Worm (Caenorhabditis elegans) whole organism, young adult: ENCODE data around the gene F19C6.2.

ENCODE experiments used
- B0261.1 ChIP-seq: sonication (generic microtip); optimal IDR thresholded peaks from 2 replicates; lab custom pipeline; 2016; ENCODE audit warnings: mild to moderate bottlenecking, missing genetic modification characterization, moderate library complexity, missing compliant biosample characterization
- F23B12.7 ChIP-seq: sonication (generic microtip); optimal IDR thresholded peaks from 2 replicates; lab custom pipeline; 2017; ENCODE audit warnings: missing genetic modification characterization, mild to moderate bottlenecking, missing compliant biosample characterization, antibody characterized with exemption, moderate library complexity; ENCODE audit not compliant: insufficient read depth
- F39B2.1 ChIP-seq: fragments of 200-800 bp; sonication (Bioruptor generic); IDR thresholded peaks from 2 replicates; pipeline ENCODE4 v1.3.6; 2022; ENCODE audit warnings: missing genetic modification reagents, missing genetic modification characterization, missing compliant biosample characterization
- K11D2.4 ChIP-seq: fragments of 200-800 bp; sonication (Bioruptor generic); IDR thresholded peaks from 2 replicates; pipeline ENCODE4 v1.3.6; 2022; ENCODE audit warnings: missing genetic modification reagents, missing genetic modification characterization, missing compliant biosample characterization
- Y53G8AR.9 ChIP-seq: fragments of 200-800 bp; sonication (Bioruptor generic); conservative IDR thresholded peaks from 2 replicates; pipeline ENCODE4 v1.3.6; 2022; ENCODE audit warnings: missing genetic modification reagents, missing genetic modification characterization, missing compliant biosample characterization
- ZK185.1 ChIP-seq: sonication (generic microtip); optimal IDR thresholded peaks from 2 replicates; lab custom pipeline; 2016; ENCODE audit warnings: mild to moderate bottlenecking, missing genetic modification characterization, missing compliant biosample characterization; ENCODE audit not compliant: poor library complexity, severe bottlenecking
- atf-7 ChIP-seq: sonication (generic microtip); optimal IDR thresholded peaks from 2 replicates; lab custom pipeline; 2017; ENCODE audit warnings: mild to moderate bottlenecking, missing genetic modification characterization, missing compliant biosample characterization
- bed-2 ChIP-seq: fragments of 200-800 bp; sonication (Bioruptor generic); IDR thresholded peaks from 2 replicates; pipeline ENCODE4 v1.3.6; 2022; ENCODE audit warnings: missing genetic modification reagents, missing genetic modification characterization, missing compliant biosample characterization
- ceh-100 ChIP-seq: fragments of 200-800 bp; sonication (Bioruptor generic); IDR thresholded peaks from 2 replicates; pipeline ENCODE4 v1.3.6; 2022; ENCODE audit warnings: missing genetic modification reagents, missing genetic modification characterization, missing compliant biosample characterization
- ceh-91 ChIP-seq: fragments of 200-800 bp; sonication (Bioruptor generic); IDR thresholded peaks from 2 replicates; pipeline ENCODE4 v1.3.6; 2022; ENCODE audit warnings: missing genetic modification reagents, missing genetic modification characterization, missing compliant biosample characterization
- chd-7 ChIP-seq: sonication (generic microtip); optimal IDR thresholded peaks from 2 replicates; lab custom pipeline; 2016; ENCODE audit warnings: mild to moderate bottlenecking, missing genetic modification characterization, moderate library complexity, missing compliant biosample characterization
- die-1 ChIP-seq: sonication (generic microtip); optimal IDR thresholded peaks from 2 replicates; lab custom pipeline; 2016; ENCODE audit warnings: missing genotype, mild to moderate bottlenecking, missing genetic modification characterization, missing compliant biosample characterization
- dox-1 ChIP-seq: fragments of 200-800 bp; sonication (Bioruptor generic); IDR thresholded peaks from 2 replicates; pipeline ENCODE4 v1.3.6; 2022; ENCODE audit warnings: missing genetic modification reagents, missing genetic modification characterization, missing compliant biosample characterization
- egl-44 ChIP-seq: fragments of 200-800 bp; sonication (Bioruptor generic); IDR thresholded peaks from 2 replicates; pipeline ENCODE4 v1.3.6; 2022; ENCODE audit warnings: missing genetic modification reagents, missing genetic modification characterization, missing compliant biosample characterization
- ets-4 ChIP-seq: fragments of 200-800 bp; sonication (Bioruptor generic); optimal IDR thresholded peaks from 2 replicates; lab custom pipeline; 2018; ENCODE audit warnings: mild to moderate bottlenecking, missing genetic modification characterization, missing compliant biosample characterization
- gei-17 ChIP-seq: fragments of 200-800 bp; sonication (Bioruptor generic); optimal IDR thresholded peaks from 2 replicates; lab custom pipeline; 2018; ENCODE audit warnings: mild to moderate bottlenecking, missing genetic modification characterization, missing compliant biosample characterization
- him-1 ChIP-seq: sonication (generic microtip); optimal IDR thresholded peaks from 2 replicates; lab custom pipeline; 2016; ENCODE audit warnings: missing genotype, missing genetic modification reagents, missing genetic modification characterization, missing compliant biosample characterization
- hlh-12 ChIP-seq: sonication (generic microtip); optimal IDR thresholded peaks from 2 replicates; lab custom pipeline; 2016; ENCODE audit warnings: missing genetic modification characterization, missing compliant biosample characterization
- hmg-1.2 ChIP-seq: fragments of 200-800 bp; sonication (Bioruptor generic); IDR thresholded peaks from 2 replicates; pipeline ENCODE4 v1.3.6; 2022; ENCODE audit warnings: missing genetic modification reagents, missing genetic modification characterization, missing compliant biosample characterization
- hmg-20 ChIP-seq: fragments of 200-800 bp; sonication (Bioruptor generic); IDR thresholded peaks from 2 replicates; pipeline ENCODE4 v1.3.6; 2022; ENCODE audit warnings: missing genetic modification reagents, missing genetic modification characterization, missing compliant biosample characterization
- hrde-1 ChIP-seq: sonication (generic microtip); optimal IDR thresholded peaks from 2 replicates; lab custom pipeline; 2016; ENCODE audit warnings: missing genetic modification characterization, mild to moderate bottlenecking, missing compliant biosample characterization, moderate library complexity, missing genotype, missing genetic modification reagents, borderline replicate concordance
- lin-26 ChIP-seq: fragments of 200-800 bp; sonication (Bioruptor generic); IDR thresholded peaks from 2 replicates; pipeline ENCODE4 v1.3.6; 2022; ENCODE audit warnings: missing genetic modification reagents, missing genetic modification characterization, missing compliant biosample characterization
- lin-40 ChIP-seq: sonication (generic microtip); optimal IDR thresholded peaks from 2 replicates; lab custom pipeline; 2016; ENCODE audit warnings: missing genetic modification characterization, mild to moderate bottlenecking, missing compliant biosample characterization, missing genotype, missing genetic modification reagents
- lsl-1 ChIP-seq: fragments of 200-800 bp; sonication (Bioruptor generic); optimal IDR thresholded peaks from 2 replicates; lab custom pipeline; 2018; ENCODE audit warnings: mild to moderate bottlenecking, missing genetic modification characterization, moderate library complexity, missing compliant biosample characterization
- madf-10 ChIP-seq: sonication (generic microtip); optimal IDR thresholded peaks from 2 replicates; lab custom pipeline; 2016; ENCODE audit warnings: mild to moderate bottlenecking, missing genetic modification characterization, missing compliant biosample characterization
- madf-6 ChIP-seq: fragments of 200-800 bp; sonication (Bioruptor generic); IDR thresholded peaks from 2 replicates; pipeline ENCODE4 v1.3.6; 2022; ENCODE audit warnings: missing genetic modification reagents, missing genetic modification characterization, missing compliant biosample characterization
- madf-8 ChIP-seq: fragments of 200-800 bp; sonication (Bioruptor generic); conservative IDR thresholded peaks from 2 replicates; pipeline ENCODE4 v1.3.6; 2022; ENCODE audit warnings: missing genetic modification reagents, missing genetic modification characterization, missing compliant biosample characterization
- nfya-1 ChIP-seq: sonication (generic microtip); optimal IDR thresholded peaks from 2 replicates; lab custom pipeline; 2017; ENCODE audit warnings: antibody characterized with exemption, missing compliant biosample characterization, missing genetic modification characterization, borderline replicate concordance; ENCODE audit not compliant: insufficient read depth
- nfya-2 ChIP-seq: fragments of 200-800 bp; sonication (Bioruptor generic); IDR thresholded peaks from 2 replicates; pipeline ENCODE4 v1.3.6; 2022; ENCODE audit warnings: missing genetic modification reagents, missing genetic modification characterization, missing compliant biosample characterization
- nfyb-1 ChIP-seq: fragments of 200-800 bp; sonication (Bioruptor generic); IDR thresholded peaks from 2 replicates; pipeline ENCODE4 v1.3.6; 2022; ENCODE audit warnings: missing genetic modification reagents, missing genetic modification characterization, missing compliant biosample characterization
- nhr-120 ChIP-seq: fragments of 200-800 bp; sonication (Bioruptor generic); IDR thresholded peaks from 2 replicates; pipeline ENCODE4 v1.3.6; 2022; ENCODE audit warnings: missing genetic modification characterization, missing compliant biosample characterization
- nhr-90 ChIP-seq: sonication (generic microtip); optimal IDR thresholded peaks from 2 replicates; lab custom pipeline; 2016; ENCODE audit warnings: missing genotype, mild to moderate bottlenecking, missing genetic modification characterization, missing compliant biosample characterization
- rec-8 ChIP-seq, 2 experiments: sonication (generic microtip); optimal IDR thresholded peaks; 2 replicates each; lab custom pipeline; 2016; ENCODE audit warnings: mild to moderate bottlenecking in 2 of 2, missing genetic modification characterization in 2 of 2, missing genetic modification reagents in 2 of 2, missing genotype in 2 of 2, missing biosample characterization in 1 of 2, missing compliant biosample characterization in 1 of 2, moderate library complexity in 1 of 2
- rpc-1 ChIP-seq, 2 experiments: fragments of 150-350 bp in 1 of 2; sonication (generic microtip) in 1 of 2; optimal IDR thresholded peaks; 2 replicates each; lab custom pipeline; 2014 to 2018; ENCODE audit warnings: missing biosample characterization in 1 of 2, missing genetic modification characterization in 1 of 2, missing genetic modification reagents in 1 of 2, missing genotype in 1 of 2
- sea-2 ChIP-seq: fragments of 200-800 bp; sonication (Bioruptor generic); IDR thresholded peaks from 2 replicates; pipeline ENCODE4 v1.3.6; 2022; ENCODE audit warnings: missing genetic modification characterization, missing compliant biosample characterization
- snpc-1.3 ChIP-seq: sonication (generic microtip); optimal IDR thresholded peaks from 2 replicates; lab custom pipeline; 2017; ENCODE audit warnings: missing genetic modification characterization, mild to moderate bottlenecking, missing compliant biosample characterization, antibody characterized with exemption, moderate library complexity, missing genotype, missing genetic modification reagents; ENCODE audit not compliant: insufficient read depth
- somi-1 ChIP-seq: fragments of 200-800 bp; sonication (Bioruptor generic); optimal IDR thresholded peaks from 2 replicates; lab custom pipeline; 2018; ENCODE audit warnings: mild to moderate bottlenecking, missing genetic modification characterization, missing compliant biosample characterization
- sptf-2 ChIP-seq: fragments of 200-800 bp; sonication (Bioruptor generic); optimal IDR thresholded peaks from 2 replicates; lab custom pipeline; 2018; ENCODE audit warnings: mild to moderate bottlenecking, missing genetic modification characterization, missing compliant biosample characterization
- tbx-9 ChIP-seq: sonication (generic microtip); optimal IDR thresholded peaks from 2 replicates; lab custom pipeline; 2016; ENCODE audit warnings: borderline replicate concordance, missing genetic modification characterization, inconsistent platforms, missing compliant biosample characterization
- unc-130 ChIP-seq: sonication (generic microtip); optimal IDR thresholded peaks from 2 replicates; lab custom pipeline; 2016; ENCODE audit warnings: missing genetic modification reagents, missing genetic modification characterization, missing compliant biosample characterization
- unc-62 ChIP-seq: fragments of 150-350 bp; optimal IDR thresholded peaks from 2 replicates; lab custom pipeline; 2014; ENCODE audit warnings: missing biosample characterization, missing genetic modification reagents, missing genetic modification characterization
- ztf-18 ChIP-seq: sonication (generic microtip); optimal IDR thresholded peaks from 2 replicates; lab custom pipeline; 2016; ENCODE audit warnings: missing genotype, mild to moderate bottlenecking, missing genetic modification characterization, missing compliant biosample characterization
- ztf-22 ChIP-seq: fragments of 200-800 bp; sonication (Bioruptor generic); optimal IDR thresholded peaks from 2 replicates; lab custom pipeline; 2018; ENCODE audit warnings: mild to moderate bottlenecking, missing genetic modification characterization, moderate library complexity, missing compliant biosample characterization
- ztf-25 ChIP-seq: fragments of 200-800 bp; sonication (Bioruptor generic); IDR thresholded peaks from 2 replicates; pipeline ENCODE4 v1.3.6; 2022; ENCODE audit warnings: missing genetic modification reagents, missing genetic modification characterization, missing compliant biosample characterization
- ztf-3 ChIP-seq: fragments of 200-800 bp; sonication (Bioruptor generic); optimal IDR thresholded peaks from 2 replicates; lab custom pipeline; 2018; ENCODE audit warnings: mild to moderate bottlenecking, missing genetic modification characterization, missing compliant biosample characterization

The F19C6.2 gene

DNA sequence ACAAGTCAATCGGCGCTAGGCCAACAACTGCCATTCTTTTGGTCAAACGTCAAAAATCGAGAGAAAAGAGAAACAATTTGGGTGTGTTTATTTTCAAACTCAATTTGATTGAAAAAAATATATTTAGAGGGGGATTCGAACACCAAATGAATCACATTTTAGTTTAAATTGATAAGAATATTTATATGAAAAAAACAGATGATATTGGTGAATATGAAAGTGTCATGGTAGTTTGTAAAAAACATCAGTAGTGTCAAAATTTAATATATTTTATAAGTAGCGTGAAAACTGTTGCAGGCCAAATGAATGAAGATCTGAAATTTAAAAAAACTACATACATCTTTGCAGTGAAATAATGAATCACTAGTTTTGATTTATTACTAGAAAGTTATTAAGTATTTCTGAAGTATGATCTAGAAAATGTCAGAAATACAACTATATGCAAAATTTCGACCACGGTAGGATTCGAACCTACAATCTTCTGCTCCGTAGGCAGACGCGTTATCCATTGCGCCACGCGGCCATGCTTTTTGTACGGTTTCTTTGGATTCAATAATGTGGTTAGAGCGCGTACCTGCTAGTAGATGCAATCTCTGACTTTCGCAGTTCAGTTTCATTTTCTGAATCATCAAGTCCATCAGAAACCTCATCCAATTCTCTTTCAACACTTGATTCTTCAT, 17.4 kb downstream of the F19C6.2 start, which contains the start of gene F19C6.4 (continued):
- TF ChIP-seq ets-4 (GFP tag; lab: Kevin White, UChicago) = no peak
- TF ChIP-seq ztf-25 (GFP tag; lab: Robert Waterston, UW) = 0 out of 2 replicates have a peak, but pooled peaks have one; percentile 62
- no peak for TF ChIP-seq ztf-22 (GFP tag; lab: Kevin White, UChicago)
- TF ChIP-seq ceh-100 (GFP tag; lab: Robert Waterston, UW) = no peak
- 0 out of 2 replicates have a peak, but pooled peaks have one; percentile 48 for TF ChIP-seq F39B2.1 (GFP tag; lab: Robert Waterston, UW)
- no peak; the same call in 1 of the 2 replicates for TF ChIP-seq dox-1 (GFP tag; lab: Robert Waterston, UW)
- TF ChIP-seq B0261.1 (tag; lab: Kevin White, UChicago) = peak; percentile 82
- TF ChIP-seq tbx-9 (tag; lab: Kevin White, UChicago) = no peak
- peak; percentile 10 for TF ChIP-seq hlh-12 (tag; lab: Kevin White, UChicago)
- TF ChIP-seq F23B12.7 = no peak
- no peak for TF ChIP-seq lin-40 (tag; lab: Kevin White, UChicago)
- no peak for TF ChIP-seq sptf-2 (GFP tag; lab: Kevin White, UChicago)
- TF ChIP-seq die-1 (tag; lab: Kevin White, UChicago) = no peak
- TF ChIP-seq unc-62 (GFP tag; lab: Kevin White, UChicago) = no peak
- TF ChIP-seq snpc-1.3 = no peak
- TF ChIP-seq atf-7 (tag; lab: Kevin White, UChicago) = no peak
- TF ChIP-seq hmg-1.2 (GFP tag; lab: Robert Waterston, UW) = peak; percentile 60
- no peak for TF ChIP-seq nhr-120 (GFP tag; lab: Robert Waterston, UW)
- TF ChIP-seq madf-6 (GFP tag; lab: Robert Waterston, UW) = no peak
- TF ChIP-seq Y53G8AR.9 (GFP tag; lab: Robert Waterston, UW) = no peak
- no peak for TF ChIP-seq ztf-3 (GFP tag; lab: Kevin White, UChicago)
- TF ChIP-seq gei-17 (GFP tag; lab: Kevin White, UChicago) = no peak
- TF ChIP-seq ceh-91 (GFP tag; lab: Robert Waterston, UW) = no peak
- no peak for TF ChIP-seq bed-2 (GFP tag; lab: Robert Waterston, UW)
- TF ChIP-seq chd-7 (tag; lab: Kevin White, UChicago) = peak; percentile 10
- no peak for TF ChIP-seq somi-1 (GFP tag; lab: Kevin White, UChicago)
- TF ChIP-seq madf-10 (tag; lab: Kevin White, UChicago) = no peak
- peak; percentile 91 for TF ChIP-seq him-1 (tag; lab: Kevin White, UChicago)
- TF ChIP-seq hmg-20 = no peak
- TF ChIP-seq hrde-1 (tag; lab: Kevin White, UChicago) = peak; percentile 35
- TF ChIP-seq nhr-90 (tag; lab: Kevin White, UChicago) = no peak
- peak; percentile 78 for TF ChIP-seq lin-26 (GFP tag; lab: Robert Waterston, UW)
- TF ChIP-seq rec-8 (tag; optimal IDR thresholded peaks at IDR 0.05; lab: Kevin White, UChicago) = peak in 1 of 2 experiments; percentile 65
- TF ChIP-seq nfyb-1 (GFP tag; lab: Robert Waterston, UW) = no peak
- peak; percentile 45 for TF ChIP-seq ZK185.1 (tag; lab: Kevin White, UChicago)
- TF ChIP-seq unc-130 = peak; percentile 43

DNA sequence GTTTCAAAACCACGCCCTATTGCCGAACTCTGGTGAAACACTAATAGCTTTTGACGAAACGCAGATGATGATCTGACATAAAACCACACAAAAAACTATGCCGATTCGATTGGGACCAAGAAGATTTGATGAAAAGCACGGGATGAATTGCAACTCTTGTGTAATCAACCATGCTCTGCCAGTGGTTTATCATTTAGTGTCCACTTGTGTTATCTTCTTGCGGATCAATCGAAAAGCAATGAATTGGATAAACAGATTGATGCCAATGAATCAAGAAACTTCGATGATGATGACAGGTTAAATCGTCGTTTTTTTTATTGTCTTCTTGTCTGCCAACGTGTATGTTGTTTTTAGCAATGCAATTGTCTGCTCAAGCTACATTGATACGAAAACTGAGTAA, 21.3 kb downstream of the F19C6.2 start, which contains the start of gene F42G10.1:
Gene F42G10.1, minus strand, starts transcription at position 151 of the 400 bp plus-strand sequence.
- TF ChIP-seq egl-44 (GFP tag; lab: Robert Waterston, UW) = no peak
- TF ChIP-seq rpc-1 (optimal IDR thresholded peaks at IDR 0.05; lab: Kevin White, UChicago) = no peak
- TF ChIP-seq rpc-1 (tag; optimal IDR thresholded peaks at IDR 0.05; lab: Kevin White, UChicago) = no peak
- TF ChIP-seq sea-2 (GFP tag; lab: Robert Waterston, UW) = no peak
- TF ChIP-seq unc-62 (GFP tag; lab: Kevin White, UChicago) = no peak
- TF ChIP-seq die-1 (tag; lab: Kevin White, UChicago) = no peak
- TF ChIP-seq nhr-90 (tag; lab: Kevin White, UChicago) = no peak
- TF ChIP-seq ztf-18 (tag; lab: Kevin White, UChicago) = no peak
- TF ChIP-seq ztf-22 (GFP tag; lab: Kevin White, UChicago) = no peak
- no peak for TF ChIP-seq nhr-120 (GFP tag; lab: Robert Waterston, UW)
- no peak for TF ChIP-seq K11D2.4
- no peak for TF ChIP-seq nfya-1
- TF ChIP-seq madf-6 (GFP tag; lab: Robert Waterston, UW) = no peak
- no peak for TF ChIP-seq nfya-2 (GFP tag; lab: Robert Waterston, UW)
- TF ChIP-seq ZK185.1 (tag; lab: Kevin White, UChicago) = no peak
- no peak for TF ChIP-seq lsl-1 (GFP tag; lab: Kevin White, UChicago)
- no peak for TF ChIP-seq madf-8
